Worm (Caenorhabditis elegans): ENCODE data around the gene F56D2.5.
A peak's percentile ranks its signal among the peaks of the same experiment; 100 is the strongest.

F56D2.5 gene

ce11 chrIII:5582766-5583165 is 1.5 kb upstream of the F56D2.5 start, which contains the start of the genes F56D2.8 and uev-2:
TSS of gene F56D2.8 (minus strand) at chrIII:5582866.
TSS of gene uev-2 (plus strand) at chrIII:5583125.
- TF ChIP-seq ama-1 (optimal IDR thresholded peaks at IDR 0.05) (no peak), ets-7 (tag; optimal IDR thresholded peaks at IDR 0.05) (no peak), tbx-37 (GFP tag; conservative IDR thresholded peaks at IDR 0.05) (no peak), ceh-36 (tag; optimal IDR thresholded peaks at IDR 0.05) (no peak), F13C5.2 (tag; optimal IDR thresholded peaks at IDR 0.05) (no peak), scrt-1 (GFP tag; IDR thresholded peaks at IDR 0.05) (no peak), hmg-4 (GFP tag; optimal IDR thresholded peaks at IDR 0.05) (no peak)

ce11 chrIII:5573694-5574093 is 7.5 kb downstream of the F56D2.5 start, which contains the start of gene molo-1:
TSS of gene molo-1 (plus strand) at chrIII:5573994.
- TF ChIP-seq ceh-36 (tag; optimal IDR thresholded peaks at IDR 0.05) (no peak), hnd-1 (tag; optimal IDR thresholded peaks at IDR 0.05) (no peak), hmg-4 (GFP tag; optimal IDR thresholded peaks at IDR 0.05) (no peak), B0310.2 (tag; optimal IDR thresholded peaks at IDR 0.05) (no peak), flt-1 (GFP tag; IDR thresholded peaks at IDR 0.05) (no peak), ets-7 (tag; optimal IDR thresholded peaks at IDR 0.05) (no peak)

ce11 chrIII:5572806-5573205 is 8.4 kb downstream of the F56D2.5 start:
- no peak for TF ChIP-seq aly-1 (tag; optimal IDR thresholded peaks at IDR 0.05)
- TF ChIP-seq flt-1 (GFP tag; IDR thresholded peaks at IDR 0.05) = no peak
- TF ChIP-seq ets-7 (tag; optimal IDR thresholded peaks at IDR 0.05) = no peak
- no peak for TF ChIP-seq hmg-4 (GFP tag; optimal IDR thresholded peaks at IDR 0.05)
- no peak for TF ChIP-seq ama-1 (optimal IDR thresholded peaks at IDR 0.05)

- TF ChIP-seq hnd-1 (tag; optimal IDR thresholded peaks at IDR 0.05) (no peak), tbx-37 (GFP tag; conservative IDR thresholded peaks at IDR 0.05) (no peak), tbx-11 (GFP tag; IDR thresholded peaks at IDR 0.05) (no peak)
These were observed 10.3 kb downstream of the F56D2.5 start for ce11 chrIII:5570814-5571443.

- no peak for TF ChIP-seq B0310.2 (tag; optimal IDR thresholded peaks at IDR 0.05)
- no peak for TF ChIP-seq tra-4 (tag; optimal IDR thresholded peaks at IDR 0.05)
- no peak for TF ChIP-seq ama-1 (optimal IDR thresholded peaks at IDR 0.05)
- TF ChIP-seq hmbx-1 (tag; optimal IDR thresholded peaks at IDR 0.05) = no peak
These were observed 12.5 kb downstream of the F56D2.5 start, which contains the start of gene nspb-12 for ce11 chrIII:5568679-5569078. TSS of gene nspb-12 (minus strand) at chrIII:5568779.

ce11 chrIII:5568265-5568664 is 13.0 kb downstream of the F56D2.5 start:
- TF ChIP-seq scrt-1 (GFP tag; IDR thresholded peaks at IDR 0.05) = no peak
- TF ChIP-seq tbx-11 (GFP tag; IDR thresholded peaks at IDR 0.05) = no peak
- no peak for TF ChIP-seq ets-7 (tag; optimal IDR thresholded peaks at IDR 0.05)
- no peak for TF ChIP-seq hnd-1 (tag; optimal IDR thresholded peaks at IDR 0.05)
- no peak for TF ChIP-seq B0310.2 (tag; optimal IDR thresholded peaks at IDR 0.05)
- TF ChIP-seq tbx-37 (GFP tag; conservative IDR thresholded peaks at IDR 0.05) = no peak
- TF ChIP-seq ceh-36 (tag; optimal IDR thresholded peaks at IDR 0.05) = no peak
- no peak for TF ChIP-seq ama-1 (optimal IDR thresholded peaks at IDR 0.05)
- no peak for TF ChIP-seq F13C5.2 (tag; optimal IDR thresholded peaks at IDR 0.05)
- TF ChIP-seq hmbx-1 (tag; optimal IDR thresholded peaks at IDR 0.05) = no peak
- TF ChIP-seq ceh-13 (GFP tag; optimal IDR thresholded peaks at IDR 0.05) = no peak
- TF ChIP-seq tra-4 (tag; optimal IDR thresholded peaks at IDR 0.05) = no peak
- no peak for TF ChIP-seq aly-1 (tag; optimal IDR thresholded peaks at IDR 0.05)
- no peak for TF ChIP-seq flt-1 (GFP tag; IDR thresholded peaks at IDR 0.05)
- no peak for TF ChIP-seq sea-1 (GFP tag; conservative IDR thresholded peaks at IDR 0.05)

ce11 chrIII:5566496-5566895 is 14.7 kb downstream of the F56D2.5 start:
- TF ChIP-seq hnd-1 (tag; optimal IDR thresholded peaks at IDR 0.05) = no peak
- TF ChIP-seq B0310.2 (tag; optimal IDR thresholded peaks at IDR 0.05) = no peak
- no peak for TF ChIP-seq tbx-11 (GFP tag; IDR thresholded peaks at IDR 0.05)
- no peak for TF ChIP-seq ama-1 (optimal IDR thresholded peaks at IDR 0.05)
- no peak for TF ChIP-seq tra-4 (tag; optimal IDR thresholded peaks at IDR 0.05)
- TF ChIP-seq hmbx-1 (tag; optimal IDR thresholded peaks at IDR 0.05) = no peak
- TF ChIP-seq flt-1 (GFP tag; IDR thresholded peaks at IDR 0.05) = no peak
- TF ChIP-seq aly-1 (tag; optimal IDR thresholded peaks at IDR 0.05) = no peak
- TF ChIP-seq F13C5.2 (tag; optimal IDR thresholded peaks at IDR 0.05) = no peak
- TF ChIP-seq ceh-36 (tag; optimal IDR thresholded peaks at IDR 0.05) = no peak
- TF ChIP-seq ceh-13 (GFP tag; optimal IDR thresholded peaks at IDR 0.05) = no peak

ce11 chrIII:5565699-5566098 is 15.5 kb downstream of the F56D2.5 start:
- no peak for TF ChIP-seq aly-1 (tag; optimal IDR thresholded peaks at IDR 0.05)
- no peak for TF ChIP-seq hnd-1 (tag; optimal IDR thresholded peaks at IDR 0.05)
- TF ChIP-seq B0310.2 (tag; optimal IDR thresholded peaks at IDR 0.05) = no peak
- TF ChIP-seq pes-1 (GFP tag; IDR thresholded peaks at IDR 0.05) = no peak
- no peak for TF ChIP-seq F13C5.2 (tag; optimal IDR thresholded peaks at IDR 0.05)
- TF ChIP-seq scrt-1 (GFP tag; IDR thresholded peaks at IDR 0.05) = no peak
- no peak for TF ChIP-seq ceh-13 (GFP tag; optimal IDR thresholded peaks at IDR 0.05)
- no peak for TF ChIP-seq tbx-37 (GFP tag; conservative IDR thresholded peaks at IDR 0.05)
- no peak for TF ChIP-seq ama-1 (optimal IDR thresholded peaks at IDR 0.05)
- no peak for TF ChIP-seq tbx-11 (GFP tag; IDR thresholded peaks at IDR 0.05)

ce11 chrIII:5564799-5565198 is 16.4 kb downstream of the F56D2.5 start, which contains the start of gene mlc-3:
TSS of gene mlc-3 (plus strand) at chrIII:5565025.
- TF ChIP-seq aly-1 (tag; optimal IDR thresholded peaks at IDR 0.05) (no peak), hmg-4 (GFP tag; optimal IDR thresholded peaks at IDR 0.05) (peak; percentile 12), tbx-37 (GFP tag; conservative IDR thresholded peaks at IDR 0.05) (0 out of 2 replicates have a peak, but pooled peaks have one; percentile 2), flt-1 (GFP tag; IDR thresholded peaks at IDR 0.05) (no peak), B0310.2 (tag; optimal IDR thresholded peaks at IDR 0.05) (no peak), ceh-13 (GFP tag; optimal IDR thresholded peaks at IDR 0.05) (no peak), ceh-36 (tag; optimal IDR thresholded peaks at IDR 0.05) (no peak), scrt-1 (GFP tag; IDR thresholded peaks at IDR 0.05) (no peak), pes-1 (GFP tag; IDR thresholded peaks at IDR 0.05) (no peak), hnd-1 (tag; optimal IDR thresholded peaks at IDR 0.05) (no peak), sea-1 (GFP tag; conservative IDR thresholded peaks at IDR 0.05) (no peak), ets-7 (tag; optimal IDR thresholded peaks at IDR 0.05) (no peak)

All from whole organism, early embryonic.